Worm (Caenorhabditis elegans) whole organism, L4 larva: ENCODE measurements around the gene mcu-1.
A peak's percentile ranks its signal among the peaks of the same experiment; 100 is the strongest.

ENCODE experiments used
- D1046.2 ChIP-seq: fragments of 200-800 bp; sonication (Bioruptor generic); IDR thresholded peaks from 2 replicates; pipeline ENCODE4 v1.3.6; 2022; ENCODE audit warnings: missing genetic modification characterization, missing compliant biosample characterization
- T26A8.4 ChIP-seq: fragments of 200-800 bp; sonication (Bioruptor generic); IDR thresholded peaks from 2 replicates; pipeline ENCODE4 v1.3.6; 2022; ENCODE audit warnings: missing genetic modification characterization, missing compliant biosample characterization
- ZK337.2 ChIP-seq: fragments of 200-800 bp; sonication (Bioruptor generic); IDR thresholded peaks from 2 replicates; pipeline ENCODE4 v1.3.6; 2022; ENCODE audit warnings: missing genetic modification reagents, missing genetic modification characterization, missing compliant biosample characterization
- ZK546.5 ChIP-seq, 2 experiments: sonication (generic microtip); optimal IDR thresholded peaks; 2 replicates each; lab custom pipeline; 2017; ENCODE audit warnings: missing biosample characterization in 2 of 2, missing genetic modification characterization in 2 of 2
- aha-1 ChIP-seq: fragments of 150-350 bp; peaks from one replicate; lab custom pipeline; 2014; ENCODE audit warnings: missing biosample characterization, missing genetic modification characterization
- attf-4 ChIP-seq: sonication (generic microtip); optimal IDR thresholded peaks from 3 replicates; lab custom pipeline; 2017; ENCODE audit warnings: missing biosample characterization, missing genetic modification characterization
- ceh-32 ChIP-seq: sonication (generic microtip); optimal IDR thresholded peaks from 2 replicates; lab custom pipeline; 2016; ENCODE audit warnings: mild to moderate bottlenecking, missing genetic modification characterization, missing compliant biosample characterization; ENCODE audit not compliant: poor library complexity
- ceh-44 ChIP-seq: fragments of 200-800 bp; sonication (Bioruptor generic); IDR thresholded peaks from 2 replicates; pipeline ENCODE4 v1.3.6; 2022; ENCODE audit warnings: missing genetic modification reagents, missing genetic modification characterization, missing compliant biosample characterization
- daf-19 ChIP-seq: fragments of 200-800 bp; sonication (Bioruptor generic); conservative IDR thresholded peaks from 2 replicates; pipeline ENCODE4 v1.3.6; 2022; ENCODE audit warnings: missing genetic modification characterization, missing compliant biosample characterization
- daf-8 ChIP-seq: fragments of 200-800 bp; sonication (Bioruptor generic); IDR thresholded peaks from 2 replicates; pipeline ENCODE4 v1.3.6; 2022; ENCODE audit warnings: missing genetic modification characterization, missing compliant biosample characterization
- dmd-6 ChIP-seq: fragments of 200-800 bp; sonication (Bioruptor generic); IDR thresholded peaks from 2 replicates; pipeline ENCODE4 v1.3.6; 2022; ENCODE audit warnings: missing genetic modification reagents, missing genetic modification characterization, missing compliant biosample characterization
- dmd-8 ChIP-seq: fragments of 200-800 bp; sonication (Bioruptor generic); IDR thresholded peaks from 2 replicates; pipeline ENCODE4 v1.3.6; 2022; ENCODE audit warnings: missing genetic modification characterization, missing compliant biosample characterization
- duxl-1 ChIP-seq: sonication (generic microtip); optimal IDR thresholded peaks from 2 replicates; lab custom pipeline; 2016; ENCODE audit warnings: mild to moderate bottlenecking, missing genetic modification characterization, moderate library complexity, missing compliant biosample characterization; ENCODE audit not compliant: poor library complexity
- dve-1 ChIP-seq: sonication (generic microtip); optimal IDR thresholded peaks from 2 replicates; lab custom pipeline; 2017; ENCODE audit warnings: antibody characterized with exemption, mild to moderate bottlenecking, missing genetic modification characterization, missing compliant biosample characterization; ENCODE audit not compliant: insufficient read depth
- fos-1 ChIP-seq: fragments of 150-350 bp; optimal IDR thresholded peaks from 2 replicates; lab custom pipeline; 2014; ENCODE audit warnings: missing biosample characterization, missing genetic modification characterization
- hif-1 ChIP-seq, 2 experiments: sonication (generic microtip); optimal IDR thresholded peaks; 2 replicates each; lab custom pipeline; 2016 to 2017; ENCODE audit warnings: missing compliant biosample characterization in 2 of 2, missing genetic modification characterization in 2 of 2, missing genetic modification reagents in 2 of 2, missing genotype in 2 of 2, mild to moderate bottlenecking in 1 of 2
- hlh-11 ChIP-seq: fragments of 200-800 bp; sonication (Bioruptor generic); optimal IDR thresholded peaks from 2 replicates; lab custom pipeline; 2018; ENCODE audit warnings: mild to moderate bottlenecking, missing genetic modification characterization, missing compliant biosample characterization
- jun-1 ChIP-seq: fragments of 150-350 bp; optimal IDR thresholded peaks from 2 replicates; lab custom pipeline; 2014; ENCODE audit warnings: missing biosample characterization, missing genetic modification reagents, missing genetic modification characterization
- lim-7 ChIP-seq: fragments of 200-800 bp; sonication (Bioruptor generic); IDR thresholded peaks from 2 replicates; pipeline ENCODE4 v1.3.6; 2022; ENCODE audit warnings: missing genetic modification characterization, missing compliant biosample characterization
- lin-13 ChIP-seq: fragments of 150-350 bp; optimal IDR thresholded peaks from 2 replicates; lab custom pipeline; 2014; ENCODE audit warnings: missing biosample characterization, missing genetic modification reagents, missing genetic modification characterization
- lin-39 ChIP-seq: fragments of 150-350 bp; optimal IDR thresholded peaks from 2 replicates; lab custom pipeline; 2014; ENCODE audit warnings: missing biosample characterization, missing genetic modification reagents, missing genetic modification characterization
- lsy-2 ChIP-seq, 2 experiments: fragments of 150-350 bp in 1 of 2; sonication (generic microtip) in 1 of 2; optimal IDR thresholded peaks; 2 replicates each; lab custom pipeline; 2014 to 2017; ENCODE audit warnings: missing biosample characterization in 2 of 2, missing genetic modification characterization in 2 of 2
- mdl-1 ChIP-seq, 2 experiments: fragments of 150-350 bp in 1 of 2; sonication (generic microtip) in 1 of 2; optimal IDR thresholded peaks; 2 replicates each; lab custom pipeline; 2014 to 2017; ENCODE audit warnings: missing biosample characterization in 2 of 2, missing genetic modification characterization in 2 of 2
- mdt-29 ChIP-seq: fragments of 200-800 bp; sonication (Bioruptor generic); IDR thresholded peaks from 2 replicates; pipeline ENCODE4 v1.3.6; 2022; ENCODE audit warnings: missing genetic modification reagents, missing genetic modification characterization, missing compliant biosample characterization
- mep-1 ChIP-seq: fragments of 150-350 bp; sonication (generic microtip); optimal IDR thresholded peaks from 3 replicates; lab custom pipeline; 2014; ENCODE audit warnings: missing biosample characterization, missing genetic modification characterization
- mes-2 ChIP-seq: sonication (generic microtip); optimal IDR thresholded peaks from 2 replicates; lab custom pipeline; 2016; ENCODE audit warnings: missing genotype, mild to moderate bottlenecking, missing genetic modification characterization, missing compliant biosample characterization; ENCODE audit not compliant: poor library complexity, severe bottlenecking
- mxl-3 ChIP-seq: fragments of 200-800 bp; sonication (Bioruptor generic); optimal IDR thresholded peaks from 2 replicates; lab custom pipeline; 2018; ENCODE audit warnings: mild to moderate bottlenecking, missing genetic modification characterization, missing compliant biosample characterization
- nhr-28 ChIP-seq: fragments of 150-350 bp; optimal IDR thresholded peaks from 2 replicates; lab custom pipeline; 2014; ENCODE audit warnings: missing biosample characterization, missing genetic modification characterization
- nhr-42 ChIP-seq: fragments of 200-800 bp; sonication (Bioruptor generic); IDR thresholded peaks from 2 replicates; pipeline ENCODE4 v1.3.6; 2022; ENCODE audit warnings: missing genetic modification characterization, missing compliant biosample characterization
- nhr-48 ChIP-seq: sonication (generic microtip); optimal IDR thresholded peaks from 2 replicates; lab custom pipeline; 2016; ENCODE audit warnings: mild to moderate bottlenecking, missing genetic modification characterization, missing compliant biosample characterization
- nhr-77 ChIP-seq: fragments of 150-350 bp; optimal IDR thresholded peaks from 2 replicates; lab custom pipeline; 2014; ENCODE audit warnings: missing biosample characterization, missing genetic modification characterization
- rbr-2 ChIP-seq: sonication (generic microtip); optimal IDR thresholded peaks from 2 replicates; lab custom pipeline; 2016; ENCODE audit warnings: missing genotype, missing genetic modification characterization, missing compliant biosample characterization
- set-16 ChIP-seq: fragments of 200-800 bp; sonication (Bioruptor generic); IDR thresholded peaks from 2 replicates; pipeline ENCODE4 v1.3.6; 2022; ENCODE audit warnings: missing genetic modification reagents, missing genetic modification characterization, missing compliant biosample characterization
- spr-1 ChIP-seq: sonication (generic microtip); optimal IDR thresholded peaks from 2 replicates; lab custom pipeline; 2016; ENCODE audit warnings: mild to moderate bottlenecking, missing genetic modification characterization, missing compliant biosample characterization
- spr-3 ChIP-seq: fragments of 200-800 bp; sonication (Bioruptor generic); optimal IDR thresholded peaks from 2 replicates; lab custom pipeline; 2018; ENCODE audit warnings: mild to moderate bottlenecking, missing genetic modification characterization, missing compliant biosample characterization
- tag-97 ChIP-seq: fragments of 200-800 bp; sonication (Bioruptor generic); IDR thresholded peaks from 2 replicates; pipeline ENCODE4 v1.3.6; 2022; ENCODE audit warnings: missing genetic modification characterization, missing compliant biosample characterization
- tra-1 ChIP-seq: fragments of 200-800 bp; sonication (Bioruptor generic); IDR thresholded peaks from 2 replicates; pipeline ENCODE4 v1.3.6; 2022; ENCODE audit warnings: missing genetic modification reagents, missing genetic modification characterization, missing compliant biosample characterization
- zfp-3 ChIP-seq: fragments of 200-800 bp; sonication (Bioruptor generic); conservative IDR thresholded peaks from 2 replicates; pipeline ENCODE4 v1.3.6; 2022; ENCODE audit warnings: missing genetic modification reagents, missing genetic modification characterization, missing compliant biosample characterization
- zip-11 ChIP-seq: fragments of 200-800 bp; sonication (Bioruptor generic); IDR thresholded peaks from 2 replicates; pipeline ENCODE4 v1.3.6; 2022; ENCODE audit warnings: missing genetic modification characterization, missing compliant biosample characterization

Gene mcu-1

DNA sequence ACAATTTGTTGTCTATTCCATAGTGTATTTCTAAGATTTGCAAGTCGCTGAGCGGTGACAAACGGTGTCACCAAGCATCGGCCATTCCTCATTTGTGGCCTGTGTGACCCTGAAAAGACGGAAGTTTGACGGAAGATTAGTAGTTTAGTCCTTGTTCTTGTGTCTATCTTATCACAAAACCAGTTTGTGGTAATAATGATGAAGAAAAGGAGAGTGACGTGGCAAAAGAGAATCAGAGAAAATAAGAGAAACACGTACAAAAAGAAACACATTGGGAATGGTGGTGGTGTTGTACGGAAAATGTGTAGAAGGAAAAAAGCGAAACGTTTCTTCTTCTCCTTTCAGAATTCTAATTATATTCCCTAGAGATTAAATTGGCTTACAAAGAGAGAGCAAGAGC, at the start of gene mcu-1:
Gene mcu-1 (minus strand): TSS at position 109 of the 400 bp plus-strand sequence.
- peak in 1 of 2 experiments; percentile 11 for TF ChIP-seq lsy-2 (tag; optimal IDR thresholded peaks at IDR 0.05; lab: Kevin White, UChicago)
- TF ChIP-seq aha-1 = peak; percentile 83
- TF ChIP-seq set-16 (GFP tag; lab: Robert Waterston, UW) = no peak
- no peak for TF ChIP-seq ZK546.5 (tag; optimal IDR thresholded peaks at IDR 0.05; lab: Kevin White, UChicago)
- TF ChIP-seq nhr-28 (tag; lab: Kevin White, UChicago) = peak; percentile 90
- TF ChIP-seq mep-1 = peak; percentile 17
- 0 out of 2 replicates have a peak, but pooled peaks have one; percentile 9 for TF ChIP-seq tra-1
- peak; percentile 45 for TF ChIP-seq mes-2 (tag; lab: Kevin White, UChicago)
- 0 out of 2 replicates have a peak, but pooled peaks have one; percentile 18 for TF ChIP-seq dmd-6 (GFP tag; lab: Robert Waterston, UW)
- TF ChIP-seq hlh-11 = peak; percentile 56
- peak; percentile 53 for TF ChIP-seq dve-1 (tag; lab: Kevin White, UChicago)
- peak; percentile 78 for TF ChIP-seq mxl-3 (GFP tag; lab: Kevin White, UChicago)
- TF ChIP-seq nhr-48 (tag; lab: Kevin White, UChicago) = peak; percentile 19
- no peak for TF ChIP-seq fos-1
- TF ChIP-seq nhr-77 (tag; lab: Kevin White, UChicago) = peak; percentile 69

DNA sequence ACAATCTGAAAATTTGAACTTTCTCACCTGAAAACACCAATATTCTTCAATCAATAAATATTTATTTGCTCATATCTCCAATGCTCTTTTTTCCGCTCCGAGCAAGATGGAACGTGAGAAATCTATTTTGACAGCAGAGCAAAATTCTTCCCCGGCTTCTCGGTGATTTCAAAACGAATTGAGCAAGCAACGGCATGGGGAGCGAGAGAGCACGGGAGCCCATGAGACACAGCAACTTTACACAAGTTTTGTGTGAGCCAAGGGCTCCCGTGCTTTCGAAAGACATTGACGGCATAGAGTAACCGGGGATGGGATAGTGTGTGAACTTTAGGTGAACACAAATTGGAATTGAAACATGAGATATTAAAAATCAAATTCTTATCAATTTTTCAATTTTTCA, 47.8 kb upstream of the mcu-1 start:
- TF ChIP-seq hlh-11 = peak; percentile 37
- TF ChIP-seq ZK337.2 (GFP tag; lab: Robert Waterston, UW) = no peak
- no peak for TF ChIP-seq attf-4
- TF ChIP-seq lim-7 (GFP tag; lab: Robert Waterston, UW) = no peak
- no peak for TF ChIP-seq mdl-1 (tag; optimal IDR thresholded peaks at IDR 0.05; lab: Kevin White, UChicago)
- no peak for TF ChIP-seq D1046.2 (GFP tag; lab: Robert Waterston, UW)
- no peak for TF ChIP-seq zip-11 (GFP tag; lab: Robert Waterston, UW)
- no peak for TF ChIP-seq ceh-44 (GFP tag; lab: Robert Waterston, UW)
- TF ChIP-seq rbr-2 = no peak
- no peak for TF ChIP-seq daf-8 (GFP tag; lab: Robert Waterston, UW)
- TF ChIP-seq hif-1 (tag; optimal IDR thresholded peaks at IDR 0.05; lab: Kevin White, UChicago) = peak in 1 of 2 experiments; percentile 34
- no peak for TF ChIP-seq dmd-6 (GFP tag; lab: Robert Waterston, UW)
- no peak for TF ChIP-seq spr-3 (GFP tag; lab: Kevin White, UChicago)
- 0 out of 2 replicates have a peak, but pooled peaks have one; percentile 11 for TF ChIP-seq zfp-3
- no peak for TF ChIP-seq nhr-42
- TF ChIP-seq lsy-2 (tag; optimal IDR thresholded peaks at IDR 0.05; lab: Kevin White, UChicago) = no peak
- TF ChIP-seq dmd-8 = no peak
- TF ChIP-seq jun-1 (tag; lab: Kevin White, UChicago) = no peak
- no peak for TF ChIP-seq tra-1
- no peak for TF ChIP-seq duxl-1 (tag; lab: Kevin White, UChicago)
- TF ChIP-seq spr-1 (tag; lab: Kevin White, UChicago) = no peak
- TF ChIP-seq mdt-29 (GFP tag; lab: Robert Waterston, UW) = no peak
- no peak for TF ChIP-seq lin-39 (tag; lab: Kevin White, UChicago)
- no peak for TF ChIP-seq tag-97
- TF ChIP-seq set-16 (GFP tag; lab: Robert Waterston, UW) = no peak
- TF ChIP-seq T26A8.4 (GFP tag; lab: Robert Waterston, UW) = 0 out of 2 replicates have a peak, but pooled peaks have one; percentile 34
- TF ChIP-seq lin-13 (GFP tag; lab: Kevin White, UChicago) = no peak
- TF ChIP-seq daf-19 = no peak

DNA sequence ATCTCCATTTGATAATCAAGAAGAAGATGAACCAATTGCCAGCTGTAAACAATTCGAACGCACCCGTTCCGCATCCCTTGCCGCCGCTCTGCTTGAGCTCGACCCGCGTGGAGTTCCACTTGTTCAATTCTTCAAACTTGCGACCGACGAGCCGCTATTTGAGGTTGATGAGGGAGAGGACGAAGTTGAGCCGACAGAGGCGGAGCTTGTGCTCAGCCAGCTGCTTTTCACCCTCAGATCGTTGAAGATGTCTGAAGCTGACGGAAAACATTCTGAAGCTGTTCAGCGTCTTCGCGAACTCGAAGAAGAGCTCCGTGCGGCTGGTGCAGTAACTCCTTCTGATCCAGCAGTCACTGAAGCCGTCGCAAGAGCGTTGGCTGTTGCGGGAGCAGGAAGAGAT, 46.8 kb upstream of the mcu-1 start:
- TF ChIP-seq set-16 (GFP tag; lab: Robert Waterston, UW) = peak; percentile 79
- no peak for TF ChIP-seq ceh-32 (tag; lab: Kevin White, UChicago)
